Fruit fly (Drosophila melanogaster): ENCODE results near the gene CG18809.

- no peak for TF ChIP-seq CG2889 (GFP tag; IDR thresholded peaks at IDR 0.05)
- no peak for TF ChIP-seq CG2129 (GFP tag; IDR thresholded peaks at IDR 0.05; ENCODE audit: partially characterized antibody)
- TF ChIP-seq Eip74EF (GFP tag; optimal IDR thresholded peaks at IDR 0.05) = no peak
- no peak for TF ChIP-seq Atf3 (GFP tag; optimal IDR thresholded peaks at IDR 0.05)
- TF ChIP-seq Dref (GFP tag; IDR thresholded peaks at IDR 0.05) = no peak
- TF ChIP-seq ab (GFP tag; optimal IDR thresholded peaks at IDR 0.05) = no peak
These were observed 47.7 kb upstream of the CG18809 start for dm6 chrX:19791832-19792231.

Measured in whole organism, embryonic.